Worm (Caenorhabditis elegans) whole organism, late embryonic: ENCODE results near the gene B0218.7.

ENCODE experiments used
- C08G9.2 ChIP-seq: sonication (generic microtip); optimal IDR thresholded peaks from 2 replicates; lab custom pipeline; 2016; ENCODE audit warnings: mild to moderate bottlenecking, missing genetic modification characterization, moderate library complexity, missing compliant biosample characterization
- C38D4.7 ChIP-seq: fragments of 200-800 bp; sonication (Bioruptor generic); optimal IDR thresholded peaks from 2 replicates; lab custom pipeline; 2018; ENCODE audit warnings: mild to moderate bottlenecking, missing genetic modification characterization, moderate library complexity, missing compliant biosample characterization
- F13H6.1 ChIP-seq: sonication (generic microtip); optimal IDR thresholded peaks from 2 replicates; lab custom pipeline; 2016; ENCODE audit warnings: missing genetic modification characterization, missing compliant biosample characterization
- K02D7.2 ChIP-seq: sonication (generic microtip); optimal IDR thresholded peaks from 2 replicates; lab custom pipeline; 2017; ENCODE audit warnings: mild to moderate bottlenecking, missing genetic modification characterization, missing compliant biosample characterization
- T23F11.4 ChIP-seq: fragments of 200-800 bp; sonication (Bioruptor generic); optimal IDR thresholded peaks from 2 replicates; lab custom pipeline; 2018; ENCODE audit warnings: mild to moderate bottlenecking, missing genetic modification characterization, missing compliant biosample characterization
- ahr-1 ChIP-seq: sonication (generic microtip); optimal IDR thresholded peaks from 2 replicates; lab custom pipeline; 2016; ENCODE audit warnings: missing genetic modification characterization, missing compliant biosample characterization
- ama-1 ChIP-seq: fragments of 150-350 bp; optimal IDR thresholded peaks from 2 replicates; lab custom pipeline; 2014
- ceh-19 ChIP-seq: fragments of 200-800 bp; sonication (Bioruptor generic); optimal IDR thresholded peaks from 2 replicates; lab custom pipeline; 2018; ENCODE audit warnings: mild to moderate bottlenecking, missing genetic modification characterization, missing compliant biosample characterization
- ceh-22 ChIP-seq: sonication (generic microtip); optimal IDR thresholded peaks from 2 replicates; lab custom pipeline; 2017; ENCODE audit warnings: missing biosample characterization, missing genetic modification characterization
- ceh-24 ChIP-seq: sonication (generic microtip); optimal IDR thresholded peaks from 2 replicates; lab custom pipeline; 2016; ENCODE audit warnings: mild to moderate bottlenecking, missing genetic modification characterization, missing compliant biosample characterization
- ceh-30 ChIP-seq: fragments of 150-350 bp; optimal IDR thresholded peaks from 2 replicates; lab custom pipeline; 2014; ENCODE audit warnings: missing biosample characterization, missing genetic modification characterization
- ceh-34 ChIP-seq: sonication (generic microtip); optimal IDR thresholded peaks from 2 replicates; lab custom pipeline; 2016; ENCODE audit warnings: mild to moderate bottlenecking, missing genetic modification characterization, missing compliant biosample characterization
- ceh-45 ChIP-seq: fragments of 200-800 bp; sonication (Bioruptor generic); IDR thresholded peaks from 2 replicates; pipeline ENCODE4 v1.3.6; 2022; ENCODE audit warnings: missing genetic modification reagents, missing genetic modification characterization, missing compliant biosample characterization
- ceh-48 ChIP-seq: sonication (generic microtip); optimal IDR thresholded peaks from 2 replicates; lab custom pipeline; 2016; ENCODE audit warnings: missing genetic modification characterization, inconsistent platforms, missing compliant biosample characterization
- ceh-6 ChIP-seq: fragments of 200-800 bp; sonication (Bioruptor generic); optimal IDR thresholded peaks from 2 replicates; lab custom pipeline; 2018; ENCODE audit warnings: mild to moderate bottlenecking, missing genetic modification characterization, missing compliant biosample characterization
- ceh-9 ChIP-seq: sonication (generic microtip); optimal IDR thresholded peaks from 2 replicates; lab custom pipeline; 2016; ENCODE audit warnings: mild to moderate bottlenecking, missing genetic modification characterization, inconsistent platforms, missing compliant biosample characterization
- che-1 ChIP-seq: sonication (generic microtip); optimal IDR thresholded peaks from 2 replicates; lab custom pipeline; 2016; ENCODE audit warnings: mild to moderate bottlenecking, missing genetic modification characterization, missing compliant biosample characterization
- dmd-4 ChIP-seq: sonication (generic microtip); optimal IDR thresholded peaks from 2 replicates; lab custom pipeline; 2016; ENCODE audit warnings: borderline replicate concordance, missing genetic modification characterization, missing compliant biosample characterization
- dve-1 ChIP-seq: sonication (generic microtip); optimal IDR thresholded peaks from 2 replicates; lab custom pipeline; 2017; ENCODE audit warnings: antibody characterized with exemption, mild to moderate bottlenecking, missing genetic modification characterization, missing compliant biosample characterization
- elt-2 ChIP-seq: sonication (generic microtip); optimal IDR thresholded peaks from 2 replicates; lab custom pipeline; 2016; ENCODE audit warnings: missing genetic modification reagents, missing genetic modification characterization, missing compliant biosample characterization
- ets-4 ChIP-seq: sonication (generic microtip); optimal IDR thresholded peaks from 2 replicates; lab custom pipeline; 2016; ENCODE audit warnings: missing genetic modification characterization, missing compliant biosample characterization
- fkh-10 ChIP-seq: fragments of 150-350 bp; optimal IDR thresholded peaks from 2 replicates; lab custom pipeline; 2014; ENCODE audit warnings: missing biosample characterization, missing genetic modification reagents, missing genetic modification characterization
- hlh-13 ChIP-seq: fragments of 200-800 bp; sonication (Bioruptor generic); optimal IDR thresholded peaks from 2 replicates; lab custom pipeline; 2018; ENCODE audit warnings: mild to moderate bottlenecking, missing genetic modification characterization, missing compliant biosample characterization
- hlh-15 ChIP-seq: sonication (generic microtip); optimal IDR thresholded peaks from 2 replicates; lab custom pipeline; 2016; ENCODE audit warnings: missing genetic modification characterization, missing compliant biosample characterization
- hlh-6 ChIP-seq: sonication (generic microtip); optimal IDR thresholded peaks from 2 replicates; lab custom pipeline; 2016; ENCODE audit warnings: missing genotype, missing genetic modification characterization, missing compliant biosample characterization
- lin-11 ChIP-seq: fragments of 200-800 bp; sonication (Bioruptor generic); optimal IDR thresholded peaks from 2 replicates; lab custom pipeline; 2018; ENCODE audit warnings: mild to moderate bottlenecking, missing genetic modification characterization, missing compliant biosample characterization
- mec-3 ChIP-seq: sonication (generic microtip); optimal IDR thresholded peaks from 2 replicates; lab custom pipeline; 2016; ENCODE audit warnings: borderline replicate concordance, missing genetic modification characterization, missing compliant biosample characterization
- nfya-1 ChIP-seq: sonication (generic microtip); optimal IDR thresholded peaks from 2 replicates; lab custom pipeline; 2017; ENCODE audit warnings: missing genetic modification characterization, mild to moderate bottlenecking, missing compliant biosample characterization, antibody characterized with exemption, moderate library complexity
- nhr-232 ChIP-seq: sonication (generic microtip); optimal IDR thresholded peaks from 2 replicates; lab custom pipeline; 2016; ENCODE audit warnings: missing genetic modification characterization, missing compliant biosample characterization
- npax-4 ChIP-seq: sonication (generic microtip); optimal IDR thresholded peaks from 2 replicates; lab custom pipeline; 2016; ENCODE audit warnings: missing genetic modification characterization, missing compliant biosample characterization
- odd-2 ChIP-seq: sonication (generic microtip); optimal IDR thresholded peaks from 2 replicates; lab custom pipeline; 2017; ENCODE audit warnings: antibody characterized with exemption, mild to moderate bottlenecking, missing genetic modification characterization, missing compliant biosample characterization
- pat-9 ChIP-seq: fragments of 200-800 bp; sonication (Bioruptor generic); optimal IDR thresholded peaks from 2 replicates; lab custom pipeline; 2018; ENCODE audit warnings: mild to moderate bottlenecking, missing genetic modification characterization, moderate library complexity, missing compliant biosample characterization
- pax-1 ChIP-seq: fragments of 150-350 bp; optimal IDR thresholded peaks from 2 replicates; lab custom pipeline; 2014; ENCODE audit warnings: missing biosample characterization, missing genetic modification characterization
- pha-2 ChIP-seq: sonication (generic microtip); optimal IDR thresholded peaks from 2 replicates; lab custom pipeline; 2017; ENCODE audit warnings: mild to moderate bottlenecking, missing genetic modification characterization, missing compliant biosample characterization
- ref-2 ChIP-seq: sonication (generic microtip); optimal IDR thresholded peaks from 2 replicates; lab custom pipeline; 2016; ENCODE audit warnings: missing genetic modification characterization, missing compliant biosample characterization
- rnt-1 ChIP-seq: sonication (generic microtip); optimal IDR thresholded peaks from 2 replicates; lab custom pipeline; 2016; ENCODE audit warnings: missing genetic modification characterization, missing compliant biosample characterization
- sdc-2 ChIP-seq: sonication (generic microtip); optimal IDR thresholded peaks from 2 replicates; lab custom pipeline; 2016; ENCODE audit warnings: missing genotype, missing genetic modification characterization, missing compliant biosample characterization
- sox-2 ChIP-seq: fragments of 200-800 bp; sonication (Bioruptor generic); IDR thresholded peaks from 2 replicates; pipeline ENCODE4 v1.3.6; 2022; ENCODE audit warnings: missing genetic modification reagents, missing genetic modification characterization, missing compliant biosample characterization
- sox-4 ChIP-seq: sonication (generic microtip); optimal IDR thresholded peaks from 2 replicates; lab custom pipeline; 2017; ENCODE audit warnings: mild to moderate bottlenecking, missing genetic modification characterization, inconsistent platforms, missing compliant biosample characterization
- tbx-2 ChIP-seq: sonication (generic microtip); optimal IDR thresholded peaks from 2 replicates; lab custom pipeline; 2016; ENCODE audit warnings: missing genetic modification characterization, missing compliant biosample characterization
- tbx-7 ChIP-seq: sonication (generic microtip); optimal IDR thresholded peaks from 2 replicates; lab custom pipeline; 2016; ENCODE audit warnings: missing genotype, missing genetic modification characterization, missing compliant biosample characterization
- ttx-3 ChIP-seq: sonication (generic microtip); optimal IDR thresholded peaks from 2 replicates; lab custom pipeline; 2016; ENCODE audit warnings: missing genetic modification reagents, missing genetic modification characterization, missing compliant biosample characterization
- unc-3 ChIP-seq, 2 experiments: fragments of 200-800 bp in 1 of 2; sonication (Bioruptor generic) in 1 of 2; sonication (generic microtip) in 1 of 2; conservative IDR thresholded peaks in 1 of 2; optimal IDR thresholded peaks in 1 of 2; 2 replicates each; pipeline versions ENCODE4 v1.3.6 to Lab custom; 2016 to 2022; ENCODE audit warnings: missing compliant biosample characterization in 2 of 2, missing genetic modification characterization in 2 of 2, missing genetic modification reagents in 1 of 2
- unc-42 ChIP-seq: sonication (generic microtip); optimal IDR thresholded peaks from 2 replicates; lab custom pipeline; 2016; ENCODE audit warnings: missing genotype, missing genetic modification characterization, missing compliant biosample characterization
- unc-55 ChIP-seq: sonication (generic microtip); optimal IDR thresholded peaks from 2 replicates; lab custom pipeline; 2017; ENCODE audit warnings: missing biosample characterization, missing genetic modification reagents, missing genetic modification characterization
- zip-5 ChIP-seq: sonication (generic microtip); optimal IDR thresholded peaks from 2 replicates; lab custom pipeline; 2016; ENCODE audit warnings: missing genetic modification characterization, missing compliant biosample characterization

Gene B0218.7

DNA sequence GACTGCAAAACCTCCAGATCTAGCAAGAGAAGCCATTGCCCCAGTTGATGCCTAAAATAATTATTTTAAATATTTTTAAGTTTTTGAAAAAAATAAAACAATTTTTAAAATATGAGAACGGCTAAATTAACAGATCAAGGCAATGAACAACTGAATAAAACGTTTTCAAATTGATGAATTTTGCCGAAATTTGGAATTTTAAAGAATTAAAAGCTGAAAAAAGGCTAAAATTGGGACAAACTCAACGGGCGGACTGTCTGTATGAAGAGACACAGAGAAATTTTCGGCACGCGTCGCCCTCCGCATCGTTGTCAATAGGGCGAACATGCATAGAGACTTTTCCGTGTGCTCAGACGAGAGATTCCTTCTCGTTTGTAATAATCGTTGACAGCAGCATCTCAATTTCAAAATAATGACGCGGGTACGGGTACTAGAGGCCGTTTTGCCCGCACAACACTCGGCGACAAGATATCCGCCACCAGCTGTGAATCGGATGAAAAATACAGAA is 29.8 kb downstream of the B0218.7 start, which contains the start of the genes isp-1 and islo-1 (continued):
- TF ChIP-seq unc-3 (GFP tag; conservative IDR thresholded peaks at IDR 0.05; lab: Robert Waterston, UW), result no peak
- TF ChIP-seq unc-3 (tag; optimal IDR thresholded peaks at IDR 0.05; lab: Kevin White, UChicago), result no peak
- no peak for TF ChIP-seq C08G9.2 (tag; lab: Kevin White, UChicago)
- peak; percentile 55 for TF ChIP-seq tbx-2 (tag; lab: Kevin White, UChicago)
- TF ChIP-seq ceh-45 (GFP tag; lab: Robert Waterston, UW), result no peak
- TF ChIP-seq rnt-1 (tag; lab: Kevin White, UChicago), result peak; percentile 50
- peak; percentile 4 for TF ChIP-seq unc-42 (tag; lab: Kevin White, UChicago)
- TF ChIP-seq dmd-4, result no peak
- no peak for TF ChIP-seq odd-2 (tag; lab: Kevin White, UChicago)
- no peak for TF ChIP-seq pax-1
- TF ChIP-seq npax-4 (tag; lab: Kevin White, UChicago), result no peak
- peak; percentile 60 for TF ChIP-seq nfya-1
- TF ChIP-seq ceh-30 (tag; lab: Kevin White, UChicago), result no peak
- TF ChIP-seq T23F11.4 (GFP tag; lab: Kevin White, UChicago), result no peak
- TF ChIP-seq nhr-232, result no peak
- no peak for TF ChIP-seq mec-3
- TF ChIP-seq pha-2 (tag; lab: Kevin White, UChicago), result no peak
- TF ChIP-seq sox-2 (GFP tag; lab: Robert Waterston, UW), result no peak
- peak; percentile 34 for TF ChIP-seq ceh-34 (tag; lab: Kevin White, UChicago)
- no peak for TF ChIP-seq ceh-22
- no peak for TF ChIP-seq C38D4.7 (GFP tag; lab: Kevin White, UChicago)
- no peak for TF ChIP-seq ceh-19
- TF ChIP-seq ceh-48 (tag; lab: Kevin White, UChicago), result no peak
- no peak for TF ChIP-seq ceh-9 (tag; lab: Kevin White, UChicago)
- TF ChIP-seq ets-4 (tag; lab: Kevin White, UChicago), result no peak
- no peak for TF ChIP-seq ama-1 (lab: Kevin White, UChicago)
- TF ChIP-seq dve-1 (tag; lab: Kevin White, UChicago), result no peak
- TF ChIP-seq sox-4 (tag; lab: Kevin White, UChicago), result no peak
- TF ChIP-seq, all 69 proteins: peak for 11

DNA sequence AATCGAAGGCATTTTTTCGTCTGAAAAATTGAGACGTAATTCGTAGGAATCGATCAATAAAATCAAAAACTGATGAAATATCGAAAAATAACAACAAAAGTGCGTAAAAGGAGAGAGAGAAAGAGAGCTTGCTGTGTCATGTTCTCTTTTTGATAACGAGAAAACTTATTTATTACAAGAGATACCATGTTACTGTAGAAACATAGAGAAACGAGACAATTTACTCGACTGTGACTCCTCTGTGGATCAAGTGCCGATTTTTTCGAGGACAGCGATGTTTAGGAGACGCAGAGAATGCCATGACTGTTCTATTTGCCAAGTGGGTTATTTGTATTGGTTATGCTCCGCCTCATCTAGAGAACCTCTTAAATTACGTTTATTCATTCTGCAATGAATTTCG is 32.3 kb downstream of the B0218.7 start, which contains the start of gene sph-1:
Gene sph-1, minus strand, starts transcription at position 23 of the 400 bp plus-strand sequence.
- TF ChIP-seq dve-1 (tag; lab: Kevin White, UChicago) (peak; percentile 31), unc-55 (GFP tag; lab: Kevin White, UChicago) (no peak), pax-1 (peak; percentile 74), ttx-3 (no peak), ceh-19 (no peak), hlh-6 (tag; lab: Kevin White, UChicago) (no peak), sox-2 (GFP tag; lab: Robert Waterston, UW) (no peak), ceh-24 (tag; lab: Kevin White, UChicago) (no peak), tbx-7 (no peak), fkh-10 (no peak), ceh-34 (tag; lab: Kevin White, UChicago) (no peak), ceh-6 (GFP tag; lab: Kevin White, UChicago) (no peak), T23F11.4 (GFP tag; lab: Kevin White, UChicago) (no peak), elt-2 (tag; lab: Kevin White, UChicago) (peak; percentile 58), ceh-9 (tag; lab: Kevin White, UChicago) (no peak), C38D4.7 (GFP tag; lab: Kevin White, UChicago) (no peak), zip-5 (tag; lab: Kevin White, UChicago) (no peak), pat-9 (tag; lab: Kevin White, UChicago) (no peak)
- TF ChIP-seq, all 69 proteins: peak for 3

DNA sequence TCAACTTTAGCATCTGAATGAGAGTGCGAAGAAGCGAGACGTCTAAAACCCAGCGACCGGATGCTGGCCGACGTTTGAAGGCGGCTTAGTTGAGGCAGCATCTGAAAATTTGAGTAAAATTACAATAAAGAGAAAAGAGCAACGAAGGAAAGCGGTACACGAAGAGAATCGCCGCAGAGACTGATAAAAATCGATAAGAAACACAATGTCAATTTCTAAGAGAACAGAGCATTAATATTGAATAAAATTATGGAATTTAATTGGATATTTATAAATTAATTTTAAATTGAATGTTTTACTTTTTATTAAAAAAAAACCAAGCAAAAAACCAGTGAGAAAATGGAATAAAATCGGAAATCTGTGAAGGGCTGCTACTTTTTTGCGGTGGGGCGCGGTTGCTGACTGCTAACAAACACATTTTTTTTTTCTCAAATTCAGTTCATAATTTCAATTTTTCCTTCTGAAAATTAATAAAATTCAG is 35.7 kb downstream of the B0218.7 start, which contains the start of the genes ndub-11 and moc-3:
Gene ndub-11, minus strand, starts transcription at position 101 of the 481 bp plus-strand sequence.
Gene moc-3, plus strand, starts transcription at position 431 of the 481 bp plus-strand sequence.
- TF ChIP-seq ceh-45 (GFP tag; lab: Robert Waterston, UW) (no peak), pha-2 (tag; lab: Kevin White, UChicago) (no peak), T23F11.4 (GFP tag; lab: Kevin White, UChicago) (no peak), K02D7.2 (tag; lab: Kevin White, UChicago) (no peak), C38D4.7 (GFP tag; lab: Kevin White, UChicago) (no peak), unc-55 (GFP tag; lab: Kevin White, UChicago) (no peak), ahr-1 (tag; lab: Kevin White, UChicago) (no peak), ref-2 (tag; lab: Kevin White, UChicago) (no peak), hlh-15 (no peak), nfya-1 (no peak), hlh-13 (no peak), sdc-2 (no peak), F13H6.1 (tag; lab: Kevin White, UChicago) (no peak), elt-2 (tag; lab: Kevin White, UChicago) (no peak), ceh-6 (GFP tag; lab: Kevin White, UChicago) (no peak), che-1 (tag; lab: Kevin White, UChicago) (no peak), lin-11 (tag; lab: Kevin White, UChicago) (no peak)
